Fruit fly (Drosophila melanogaster): Measurements from ENCODE around the gene P5cr.
A peak's percentile ranks its signal among the peaks of the same experiment; 100 is the strongest.

The P5cr gene

dm6 chr3R:18983614-18984185, 45.0 kb upstream of the P5cr start, which contains the start of the genes snRNP-U1-C and gukh (continued):
- peak; percentile 14 for TF ChIP-seq Usf (GFP tag; optimal IDR thresholded peaks at IDR 0.05)
- peak; percentile 62 for TF ChIP-seq Gug (GFP tag; IDR thresholded peaks at IDR 0.05)
- TF ChIP-seq CG11696 (GFP tag; IDR thresholded peaks at IDR 0.05) = peak; percentile 44; the same call in 1 of the 2 replicates
- TF ChIP-seq CG15011 (GFP tag; optimal IDR thresholded peaks at IDR 0.05) = peak; percentile 57
- TF ChIP-seq ash1 (GFP tag; optimal IDR thresholded peaks at IDR 0.05) = no peak
- peak; percentile 95 for TF ChIP-seq row (GFP tag; IDR thresholded peaks at IDR 0.05)
- peak; percentile 88 for TF ChIP-seq CG14710 (tag; optimal IDR thresholded peaks at IDR 0.05)
- TF ChIP-seq crp (GFP tag; optimal IDR thresholded peaks at IDR 0.05) = peak in 1 of 2 experiments; percentile 58
- TF ChIP-seq jigr1 (GFP tag; IDR thresholded peaks at IDR 0.05) = no peak
- TF ChIP-seq slou (GFP tag; optimal IDR thresholded peaks at IDR 0.05) = peak; percentile 9
- TF ChIP-seq Sox100B (GFP tag; optimal IDR thresholded peaks at IDR 0.05) = peak; percentile 52
- no peak for TF ChIP-seq Gsc (GFP tag; IDR thresholded peaks at IDR 0.05)
- TF ChIP-seq cas (GFP tag; IDR thresholded peaks at IDR 0.05) = peak; percentile 84
- peak; percentile 81 for TF ChIP-seq ase (GFP tag; IDR thresholded peaks at IDR 0.05)
- TF ChIP-seq CG14441 (GFP tag; IDR thresholded peaks at IDR 0.05) = peak; percentile 79
- TF ChIP-seq zfh1 (GFP tag; IDR thresholded peaks at IDR 0.05) = peak; percentile 87
- TF ChIP-seq CG11085 (GFP tag; IDR thresholded peaks at IDR 0.05) = peak; percentile 84
- peak; percentile 53 for TF ChIP-seq inv (GFP tag; IDR thresholded peaks at IDR 0.05; ENCODE audit: partially characterized antibody)
- TF ChIP-seq pan (optimal IDR thresholded peaks at IDR 0.05) = no peak
- peak in 1 of 2 experiments; percentile 86 for TF ChIP-seq pan (GFP tag; optimal IDR thresholded peaks at IDR 0.05 in 1 of 2, IDR thresholded peaks at IDR 0.05 in 1 of 2)
- TF ChIP-seq Nf-YA (GFP tag; IDR thresholded peaks at IDR 0.05) = peak; percentile 21; the same call in 1 of the 2 replicates
- TF ChIP-seq CG10979 (tag; optimal IDR thresholded peaks at IDR 0.05) = peak; percentile 65
- peak; percentile 66 for TF ChIP-seq CG2875 (GFP tag; optimal IDR thresholded peaks at IDR 0.05)
- peak; percentile 86 for TF ChIP-seq CG15269 (tag; optimal IDR thresholded peaks at IDR 0.05)
- TF ChIP-seq run (tag; optimal IDR thresholded peaks at IDR 0.05) = peak; percentile 55
- peak; percentile 18 to 84 for TF ChIP-seq Pdp1 (GFP tag; optimal IDR thresholded peaks at IDR 0.05)
- no peak for TF ChIP-seq salm (tag; optimal IDR thresholded peaks at IDR 0.05)
- TF ChIP-seq CG14667 (GFP tag; IDR thresholded peaks at IDR 0.05) = peak; percentile 67
- TF ChIP-seq CG34376 (GFP tag; optimal IDR thresholded peaks at IDR 0.05) = peak; percentile 30
- peak; percentile 5 for TF ChIP-seq kni (GFP tag; optimal IDR thresholded peaks at IDR 0.05)
- peak; percentile 63 for TF ChIP-seq amos (GFP tag; IDR thresholded peaks at IDR 0.05; ENCODE audit: partially characterized antibody)
- peak; percentile 84 for TF ChIP-seq Dll (GFP tag; IDR thresholded peaks at IDR 0.05; ENCODE audit: partially characterized antibody)
- peak; percentile 82 for TF ChIP-seq CG2678 (tag; optimal IDR thresholded peaks at IDR 0.05)
- peak; percentile 74 for TF ChIP-seq CG18619 (GFP tag; optimal IDR thresholded peaks at IDR 0.05)
- TF ChIP-seq bab2 (GFP tag; optimal IDR thresholded peaks at IDR 0.05) = peak; percentile 45

DNA sequence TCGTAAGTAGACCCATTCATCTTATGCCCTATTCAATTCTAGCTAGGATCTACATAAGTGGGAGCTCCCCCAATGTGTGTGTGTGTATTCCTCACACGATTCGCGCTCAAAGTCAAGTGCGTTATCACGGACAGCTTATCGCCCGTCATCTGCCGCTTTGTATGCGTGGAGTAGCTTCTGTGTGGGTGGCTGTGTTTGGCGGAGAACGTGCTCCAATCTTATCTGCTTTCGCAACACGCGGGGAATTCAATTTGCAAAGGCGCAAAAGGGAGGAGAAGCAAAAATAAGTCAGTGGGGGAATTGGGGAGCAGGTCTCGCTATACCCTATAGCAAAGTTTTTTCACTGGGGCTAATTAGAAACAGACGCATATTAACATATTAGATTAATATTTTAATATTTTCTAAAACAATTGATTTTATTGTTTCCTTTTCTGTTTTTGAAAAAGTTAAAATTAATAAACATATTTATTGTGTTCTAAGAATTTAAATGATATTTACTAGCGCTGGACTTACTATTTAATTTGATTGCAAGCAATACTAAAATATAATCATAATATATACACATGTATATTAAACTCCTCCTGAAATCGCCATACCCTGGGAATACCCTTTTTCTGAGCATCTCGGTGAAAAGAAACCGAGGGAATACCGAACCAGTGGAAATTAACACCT, 43.5 kb upstream of the P5cr start:
- TF ChIP-seq Xrp1 (GFP tag; IDR thresholded peaks at IDR 0.05) (peak; percentile 33; the same call in 1 of the 2 replicates), al (GFP tag; IDR thresholded peaks at IDR 0.05) (peak; percentile 69), Sox100B (GFP tag; optimal IDR thresholded peaks at IDR 0.05) (peak; percentile 40), klu (GFP tag; IDR thresholded peaks at IDR 0.05) (peak; percentile 45; the same call in 1 of the 2 replicates), CG4360 (GFP tag; IDR thresholded peaks at IDR 0.05) (no peak), slou (GFP tag; optimal IDR thresholded peaks at IDR 0.05) (no peak), chm (GFP tag; IDR thresholded peaks at IDR 0.05) (no peak), CG8924 (tag; optimal IDR thresholded peaks at IDR 0.05) (peak; percentile 63), gem (tag; optimal IDR thresholded peaks at IDR 0.05) (peak; percentile 71), CG18599 (GFP tag; optimal IDR thresholded peaks at IDR 0.05) (peak; percentile 86), CG2116 (GFP tag; optimal IDR thresholded peaks at IDR 0.05) (no peak), CG13894 (tag; optimal IDR thresholded peaks at IDR 0.05) (peak; percentile 20), sd (tag; optimal IDR thresholded peaks at IDR 0.05) (peak; percentile 45), dysf (GFP tag; IDR thresholded peaks at IDR 0.05) (peak; percentile 63), grau (tag; optimal IDR thresholded peaks at IDR 0.05) (peak; percentile 65), CG14710 (tag; optimal IDR thresholded peaks at IDR 0.05) (no peak), PHDP (tag; optimal IDR thresholded peaks at IDR 0.05) (peak; percentile 56)
